Worm (Caenorhabditis elegans) whole organism, L3 larva: Measurements from ENCODE around the gene Y39F10C.1.

Experiments
- aly-2 ChIP-seq: fragments of 150-350 bp; optimal IDR thresholded peaks from 2 replicates; lab custom pipeline; 2014; ENCODE audit warnings: missing biosample characterization, missing genetic modification characterization
- ceh-28 ChIP-seq: fragments of 150-350 bp; optimal IDR thresholded peaks from 2 replicates; lab custom pipeline; 2014; ENCODE audit warnings: missing biosample characterization, missing genetic modification reagents, missing genetic modification characterization
- lin-39 ChIP-seq: fragments of 150-350 bp; optimal IDR thresholded peaks from 2 replicates; lab custom pipeline; 2018; ENCODE audit warnings: missing biosample characterization, missing genetic modification reagents, missing genetic modification characterization
- nfya-1 ChIP-seq: sonication (generic microtip); optimal IDR thresholded peaks from 2 replicates; lab custom pipeline; 2017; ENCODE audit warnings: missing genetic modification characterization, mild to moderate bottlenecking, missing compliant biosample characterization, antibody characterized with exemption, moderate library complexity; ENCODE audit not compliant: insufficient read depth
- nhr-11 ChIP-seq: fragments of 150-350 bp; optimal IDR thresholded peaks from 2 replicates; lab custom pipeline; 2014; ENCODE audit warnings: missing biosample characterization, missing genetic modification characterization
- nhr-237 ChIP-seq: fragments of 150-350 bp; optimal IDR thresholded peaks from 2 replicates; lab custom pipeline; 2014; ENCODE audit warnings: missing biosample characterization, missing genetic modification characterization
- nhr-77 ChIP-seq: fragments of 150-350 bp; optimal IDR thresholded peaks from 2 replicates; lab custom pipeline; 2014; ENCODE audit warnings: missing biosample characterization, missing genetic modification characterization
- snpc-4 ChIP-seq: fragments of 150-350 bp; optimal IDR thresholded peaks from 2 replicates; lab custom pipeline; 2014; ENCODE audit warnings: missing biosample characterization, missing genetic modification characterization
- tbx-2 ChIP-seq: sonication (generic microtip); optimal IDR thresholded peaks from 2 replicates; lab custom pipeline; 2016; ENCODE audit warnings: mild to moderate bottlenecking, missing genetic modification characterization, missing compliant biosample characterization
- ztf-11 ChIP-seq: fragments of 150-350 bp; optimal IDR thresholded peaks from 2 replicates; lab custom pipeline; 2014; ENCODE audit warnings: missing biosample characterization, missing genetic modification characterization

ce11 chrII:675303-675702, at the start of gene Y39F10C.1:
- TF ChIP-seq aly-2 (tag; lab: Kevin White, UChicago): no peak
- no peak for TF ChIP-seq ztf-11 (tag; lab: Kevin White, UChicago)
- no peak for TF ChIP-seq lin-39
- no peak for TF ChIP-seq tbx-2
- TF ChIP-seq nfya-1 (tag; lab: Kevin White, UChicago): no peak
- no peak for TF ChIP-seq nhr-237
- no peak for TF ChIP-seq snpc-4 (tag; lab: Kevin White, UChicago)
- no peak for TF ChIP-seq ceh-28 (tag; lab: Kevin White, UChicago)
- TF ChIP-seq nhr-77 (tag; lab: Kevin White, UChicago): no peak
- TF ChIP-seq nhr-11: no peak
